Worm (Caenorhabditis elegans) whole organism, L4 larva: Measurements from ENCODE around the gene csr-1.

ENCODE experiments used
- D1046.2 ChIP-seq: fragments of 200-800 bp; sonication (Bioruptor generic); IDR thresholded peaks from 2 replicates; pipeline ENCODE4 v1.3.6; 2022; ENCODE audit warnings: missing genetic modification characterization, missing compliant biosample characterization
- F49E8.2 ChIP-seq: sonication (generic microtip); optimal IDR thresholded peaks from 2 replicates; lab custom pipeline; 2016; ENCODE audit warnings: missing compliant biosample characterization, mild to moderate bottlenecking, missing genetic modification characterization, borderline replicate concordance
- Y105C5A.15 ChIP-seq: fragments of 200-800 bp; sonication (Bioruptor generic); IDR thresholded peaks from 2 replicates; pipeline ENCODE4 v1.3.6; 2022; ENCODE audit warnings: missing genetic modification characterization, missing compliant biosample characterization
- Y48G9A.11 ChIP-seq: fragments of 200-800 bp; sonication (Bioruptor generic); IDR thresholded peaks from 2 replicates; pipeline ENCODE4 v1.3.6; 2022; ENCODE audit warnings: missing genetic modification reagents, missing genetic modification characterization, missing compliant biosample characterization
- Y5F2A.4 ChIP-seq: fragments of 200-800 bp; sonication (Bioruptor generic); optimal IDR thresholded peaks from 2 replicates; lab custom pipeline; 2018; ENCODE audit warnings: mild to moderate bottlenecking, missing genetic modification characterization, missing compliant biosample characterization
- ZK337.2 ChIP-seq: fragments of 200-800 bp; sonication (Bioruptor generic); IDR thresholded peaks from 2 replicates; pipeline ENCODE4 v1.3.6; 2022; ENCODE audit warnings: missing genetic modification reagents, missing genetic modification characterization, missing compliant biosample characterization
- aha-1 ChIP-seq: fragments of 150-350 bp; peaks from one replicate; lab custom pipeline; 2014; ENCODE audit warnings: missing biosample characterization, missing genetic modification characterization
- aly-2 ChIP-seq: sonication (generic microtip); optimal IDR thresholded peaks from 2 replicates; lab custom pipeline; 2018; ENCODE audit warnings: missing biosample characterization, missing genetic modification characterization
- ama-1 ChIP-seq: fragments of 150-350 bp; optimal IDR thresholded peaks from 2 replicates; lab custom pipeline; 2014; ENCODE audit warnings: inconsistent platforms, mixed read lengths
- arid-1 ChIP-seq: fragments of 200-800 bp; sonication (Bioruptor generic); conservative IDR thresholded peaks from 2 replicates; pipeline ENCODE4 v1.3.6; 2022; ENCODE audit warnings: missing genetic modification reagents, missing genetic modification characterization, missing compliant biosample characterization
- attf-4 ChIP-seq: sonication (generic microtip); optimal IDR thresholded peaks from 3 replicates; lab custom pipeline; 2017; ENCODE audit warnings: missing biosample characterization, missing genetic modification characterization
- ceh-28 ChIP-seq: fragments of 150-350 bp; optimal IDR thresholded peaks from 2 replicates; lab custom pipeline; 2014; ENCODE audit warnings: missing biosample characterization, missing genetic modification reagents, missing genetic modification characterization
- ces-1 ChIP-seq: fragments of 150-350 bp; sonication (generic microtip); optimal IDR thresholded peaks from 4 replicates; lab custom pipeline; 2014; ENCODE audit warnings: missing biosample characterization, missing genetic modification reagents, missing genetic modification characterization
- ctbp-1 ChIP-seq: fragments of 200-800 bp; sonication (Bioruptor generic); IDR thresholded peaks from 2 replicates; pipeline ENCODE4 v1.3.6; 2022; ENCODE audit warnings: missing genetic modification reagents, missing genetic modification characterization, missing compliant biosample characterization
- daf-16 ChIP-seq, 3 experiments: sonication (generic microtip); optimal IDR thresholded peaks; 2 replicates each; lab custom pipeline; 2016 to 2017; ENCODE audit warnings: missing genetic modification characterization in 3 of 3, missing genetic modification reagents in 3 of 3, mild to moderate bottlenecking in 2 of 3, missing compliant biosample characterization in 2 of 3, missing biosample characterization in 1 of 3, moderate library complexity in 1 of 3
- daf-19 ChIP-seq: fragments of 200-800 bp; sonication (Bioruptor generic); conservative IDR thresholded peaks from 2 replicates; pipeline ENCODE4 v1.3.6; 2022; ENCODE audit warnings: missing genetic modification characterization, missing compliant biosample characterization
- dmd-6 ChIP-seq: fragments of 200-800 bp; sonication (Bioruptor generic); IDR thresholded peaks from 2 replicates; pipeline ENCODE4 v1.3.6; 2022; ENCODE audit warnings: missing genetic modification reagents, missing genetic modification characterization, missing compliant biosample characterization
- dmd-8 ChIP-seq: fragments of 200-800 bp; sonication (Bioruptor generic); IDR thresholded peaks from 2 replicates; pipeline ENCODE4 v1.3.6; 2022; ENCODE audit warnings: missing genetic modification characterization, missing compliant biosample characterization
- duxl-1 ChIP-seq: sonication (generic microtip); optimal IDR thresholded peaks from 2 replicates; lab custom pipeline; 2016; ENCODE audit warnings: mild to moderate bottlenecking, missing genetic modification characterization, moderate library complexity, missing compliant biosample characterization; ENCODE audit not compliant: poor library complexity
- dve-1 ChIP-seq: sonication (generic microtip); optimal IDR thresholded peaks from 2 replicates; lab custom pipeline; 2017; ENCODE audit warnings: antibody characterized with exemption, mild to moderate bottlenecking, missing genetic modification characterization, missing compliant biosample characterization; ENCODE audit not compliant: insufficient read depth
- gei-8 ChIP-seq: fragments of 200-800 bp; sonication (Bioruptor generic); optimal IDR thresholded peaks from 2 replicates; lab custom pipeline; 2018; ENCODE audit warnings: mild to moderate bottlenecking, missing genetic modification characterization, missing compliant biosample characterization
- hif-1 ChIP-seq, 2 experiments: sonication (generic microtip); optimal IDR thresholded peaks; 2 replicates each; lab custom pipeline; 2016 to 2017; ENCODE audit warnings: missing compliant biosample characterization in 2 of 2, missing genetic modification characterization in 2 of 2, missing genetic modification reagents in 2 of 2, missing genotype in 2 of 2, mild to moderate bottlenecking in 1 of 2
- hlh-30 ChIP-seq: sonication (generic microtip); optimal IDR thresholded peaks from 2 replicates; lab custom pipeline; 2017; ENCODE audit warnings: antibody characterized with exemption, mild to moderate bottlenecking, missing genetic modification characterization, missing compliant biosample characterization; ENCODE audit not compliant: insufficient read depth
- lim-7 ChIP-seq: fragments of 200-800 bp; sonication (Bioruptor generic); IDR thresholded peaks from 2 replicates; pipeline ENCODE4 v1.3.6; 2022; ENCODE audit warnings: missing genetic modification characterization, missing compliant biosample characterization
- lin-13 ChIP-seq: fragments of 150-350 bp; optimal IDR thresholded peaks from 2 replicates; lab custom pipeline; 2014; ENCODE audit warnings: missing biosample characterization, missing genetic modification reagents, missing genetic modification characterization
- lin-38 ChIP-seq: fragments of 200-800 bp; sonication (Bioruptor generic); IDR thresholded peaks from 2 replicates; pipeline ENCODE4 v1.3.6; 2022; ENCODE audit warnings: missing genetic modification reagents, missing genetic modification characterization, missing compliant biosample characterization
- mdl-1 ChIP-seq, 2 experiments: fragments of 150-350 bp in 1 of 2; sonication (generic microtip) in 1 of 2; optimal IDR thresholded peaks; 2 replicates each; lab custom pipeline; 2014 to 2017; ENCODE audit warnings: missing biosample characterization in 2 of 2, missing genetic modification characterization in 2 of 2
- nhr-111 ChIP-seq: fragments of 200-800 bp; sonication (Bioruptor generic); optimal IDR thresholded peaks from 2 replicates; lab custom pipeline; 2018; ENCODE audit warnings: mild to moderate bottlenecking, missing genetic modification characterization, missing compliant biosample characterization
- nhr-42 ChIP-seq: fragments of 200-800 bp; sonication (Bioruptor generic); IDR thresholded peaks from 2 replicates; pipeline ENCODE4 v1.3.6; 2022; ENCODE audit warnings: missing genetic modification characterization, missing compliant biosample characterization
- nhr-48 ChIP-seq: sonication (generic microtip); optimal IDR thresholded peaks from 2 replicates; lab custom pipeline; 2016; ENCODE audit warnings: mild to moderate bottlenecking, missing genetic modification characterization, missing compliant biosample characterization
- pha-4 ChIP-seq, 2 experiments: fragments of 150-350 bp in 1 of 2; fragments of 200-800 bp in 1 of 2; sonication (Bioruptor generic) in 1 of 2; IDR thresholded peaks in 1 of 2; optimal IDR thresholded peaks in 1 of 2; 2 replicates each; pipeline versions ENCODE4 v1.3.6 to Lab custom; 2014 to 2022; ENCODE audit warnings: missing genetic modification characterization in 2 of 2, missing genetic modification reagents in 2 of 2, missing biosample characterization in 1 of 2, missing compliant biosample characterization in 1 of 2
- sdz-12 ChIP-seq: fragments of 200-800 bp; sonication (Bioruptor generic); optimal IDR thresholded peaks from 2 replicates; lab custom pipeline; 2018; ENCODE audit warnings: mild to moderate bottlenecking, missing genetic modification characterization, missing compliant biosample characterization
- snpc-1.2 ChIP-seq: fragments of 200-800 bp; sonication (Bioruptor generic); IDR thresholded peaks from 2 replicates; pipeline ENCODE4 v1.3.6; 2022; ENCODE audit warnings: missing genetic modification reagents, missing genetic modification characterization, missing compliant biosample characterization
- spr-1 ChIP-seq: sonication (generic microtip); optimal IDR thresholded peaks from 2 replicates; lab custom pipeline; 2016; ENCODE audit warnings: mild to moderate bottlenecking, missing genetic modification characterization, missing compliant biosample characterization
- spr-3 ChIP-seq: fragments of 200-800 bp; sonication (Bioruptor generic); optimal IDR thresholded peaks from 2 replicates; lab custom pipeline; 2018; ENCODE audit warnings: mild to moderate bottlenecking, missing genetic modification characterization, missing compliant biosample characterization
- unc-130 ChIP-seq: sonication (generic microtip); optimal IDR thresholded peaks from 2 replicates; lab custom pipeline; 2016; ENCODE audit warnings: missing genetic modification reagents, missing genetic modification characterization, missing compliant biosample characterization
- unc-62 ChIP-seq, 3 experiments: fragments of 150-350 bp in 1 of 3; sonication (generic microtip); optimal IDR thresholded peaks in 2 of 3; peaks in 1 of 3; 1 replicate in 1 of 3; 2 replicates in 2 of 3; lab custom pipeline; 2014 to 2017; ENCODE audit warnings: missing biosample characterization in 3 of 3, missing genetic modification characterization in 3 of 3, missing genetic modification reagents in 3 of 3, missing genotype in 1 of 3
- zag-1 ChIP-seq: fragments of 150-350 bp; optimal IDR thresholded peaks from 2 replicates; lab custom pipeline; 2014; ENCODE audit warnings: missing biosample characterization, missing genetic modification characterization
- ztf-11 ChIP-seq: fragments of 150-350 bp; optimal IDR thresholded peaks from 2 replicates; lab custom pipeline; 2014; ENCODE audit warnings: missing biosample characterization, missing genetic modification characterization

Gene csr-1

DNA sequence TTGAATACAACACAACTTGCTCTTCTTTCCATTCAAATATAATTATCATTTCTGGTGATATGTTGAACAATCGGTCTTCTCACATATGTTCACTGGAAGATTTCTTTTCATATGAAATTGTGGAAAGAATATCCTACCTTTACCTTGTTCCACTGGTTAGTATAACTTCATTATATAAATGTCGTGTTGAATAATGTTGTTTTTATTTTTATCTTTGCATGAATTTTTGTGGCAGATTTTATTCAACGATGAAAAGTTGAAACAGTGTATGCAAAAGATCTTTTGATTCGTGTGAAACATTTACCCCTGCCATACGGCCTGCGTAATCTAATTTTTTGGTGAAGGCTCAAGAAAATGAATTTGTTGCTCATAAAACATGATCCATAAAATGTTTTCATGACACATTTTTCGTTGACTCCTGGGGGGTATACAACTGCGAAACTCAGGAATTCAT lies 4.8 kb downstream of the csr-1 start:
- peak; percentile 67; the same call in 1 of the 2 replicates for TF ChIP-seq pha-4 (GFP tag; IDR thresholded peaks at IDR 0.05; lab: Robert Waterston, UW)
- no peak for TF ChIP-seq pha-4 (tag; optimal IDR thresholded peaks at IDR 0.05; lab: Kevin White, UChicago)
- peak; percentile 26 for TF ChIP-seq Y5F2A.4 (GFP tag; lab: Kevin White, UChicago)
- peak; percentile 27 for TF ChIP-seq lin-13 (GFP tag; lab: Kevin White, UChicago)
- TF ChIP-seq hlh-30: no peak
- TF ChIP-seq nhr-48 (tag; lab: Kevin White, UChicago): no peak
- TF ChIP-seq ama-1: peak; percentile 49
- peak; percentile 52; the same call in 1 of the 2 replicates for TF ChIP-seq arid-1 (GFP tag; lab: Robert Waterston, UW)
- TF ChIP-seq dmd-8 (GFP tag; lab: Robert Waterston, UW): 0 out of 2 replicates have a peak, but pooled peaks have one; percentile 21
- TF ChIP-seq Y105C5A.15: 0 out of 2 replicates have a peak, but pooled peaks have one; percentile 64
- TF ChIP-seq zag-1 (tag; lab: Kevin White, UChicago): no peak
- TF ChIP-seq ZK337.2 (GFP tag; lab: Robert Waterston, UW): no peak
- TF ChIP-seq Y48G9A.11 (GFP tag; lab: Robert Waterston, UW): 0 out of 2 replicates have a peak, but pooled peaks have one; percentile 48
- no peak for TF ChIP-seq attf-4
- peak; percentile 75 for TF ChIP-seq lin-38 (GFP tag; lab: Robert Waterston, UW)
- peak; percentile 60 for TF ChIP-seq duxl-1
- peak; percentile 28; the same call in 1 of the 2 replicates for TF ChIP-seq ctbp-1 (GFP tag; lab: Robert Waterston, UW)
- TF ChIP-seq gei-8: peak; percentile 6
- peak; percentile 75; the same call in 1 of the 2 replicates for TF ChIP-seq snpc-1.2
- peak; percentile 94 for TF ChIP-seq F49E8.2 (tag; lab: Kevin White, UChicago)
- TF ChIP-seq unc-130 (GFP tag; lab: Kevin White, UChicago): peak; percentile 73

DNA sequence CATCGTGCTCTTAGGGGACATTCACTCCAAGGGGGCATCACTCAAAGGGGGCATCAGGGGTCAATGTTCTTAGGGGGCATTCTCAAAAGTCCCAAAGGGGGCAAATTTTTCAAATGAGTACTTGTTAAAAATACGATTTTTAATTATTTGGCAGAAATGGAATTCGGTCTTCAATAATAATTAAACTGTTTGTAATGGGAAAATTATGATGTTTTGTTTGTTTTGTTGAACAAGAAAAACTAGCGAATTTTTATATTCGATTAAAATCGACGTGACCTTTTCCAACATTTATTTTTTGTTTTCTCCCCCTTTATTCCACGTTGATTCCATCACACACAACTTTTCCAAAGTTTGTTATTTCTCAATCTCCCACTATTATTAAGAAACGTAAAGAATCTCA lies 9.9 kb downstream of the csr-1 start, which contains the start of gene F57H12.5:
TSS of gene F57H12.5 (plus strand) at position 301 of the 400 bp plus-strand sequence.
- TF ChIP-seq ZK337.2 (GFP tag; lab: Robert Waterston, UW) (no peak), dve-1 (no peak), nhr-42 (GFP tag; lab: Robert Waterston, UW) (no peak)

DNA sequence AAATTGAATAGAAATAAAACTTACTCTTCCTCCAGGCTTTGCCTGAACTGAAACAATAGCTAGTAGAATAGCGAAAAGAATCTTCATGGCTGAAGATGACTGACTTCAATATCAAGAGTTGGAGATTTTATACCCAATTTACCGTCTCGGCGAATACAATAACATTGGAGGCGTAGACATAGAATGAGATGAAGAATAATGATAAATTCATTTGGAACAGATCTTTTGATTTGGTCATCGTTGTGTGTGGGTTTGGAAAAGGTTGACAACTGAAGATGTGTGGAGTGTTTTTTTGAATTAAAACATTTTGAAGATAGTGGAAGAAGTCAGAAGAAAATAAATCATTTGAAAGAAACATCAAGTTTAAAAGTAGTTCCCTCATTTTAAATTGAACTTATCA lies 19.1 kb downstream of the csr-1 start, which contains the start of gene F57H12.6:
TSS of gene F57H12.6 (minus strand) at position 101 of the 400 bp plus-strand sequence.
- TF ChIP-seq hif-1 (tag; optimal IDR thresholded peaks at IDR 0.05; lab: Kevin White, UChicago) (no peak), nhr-111 (GFP tag; lab: Kevin White, UChicago) (no peak), dmd-6 (GFP tag; lab: Robert Waterston, UW) (no peak), lim-7 (GFP tag; lab: Robert Waterston, UW) (no peak), aha-1 (tag; lab: Kevin White, UChicago) (peak; percentile 84)

DNA sequence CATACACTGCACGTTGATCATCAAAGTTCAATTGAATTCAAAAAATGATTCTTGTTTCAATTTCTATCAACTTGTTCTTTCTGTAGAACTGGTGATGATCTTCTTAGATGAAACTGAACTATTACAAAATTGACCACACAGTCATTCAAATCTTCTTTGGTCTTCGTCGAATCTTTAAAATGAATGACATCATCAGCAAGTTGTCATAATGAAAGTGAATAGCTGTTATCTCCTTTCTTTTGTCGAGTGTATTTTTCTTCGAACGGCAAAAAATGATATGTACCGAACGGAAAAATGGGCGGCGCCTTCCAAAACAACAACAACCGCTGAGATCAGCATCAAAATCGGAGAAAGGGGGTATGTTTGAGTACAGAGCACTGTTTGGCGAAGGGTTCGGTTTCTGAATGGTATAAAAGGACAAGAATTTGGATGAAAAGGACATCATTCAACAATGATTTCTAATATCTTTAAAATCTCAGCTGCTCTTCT lies 20.4 kb downstream of the csr-1 start, which contains the start of gene ora-1:
TSS of gene ora-1 (plus strand) at position 439 of the 489 bp plus-strand sequence.
- TF ChIP-seq spr-1 (no peak), D1046.2 (GFP tag; lab: Robert Waterston, UW) (no peak), duxl-1 (no peak), lin-38 (GFP tag; lab: Robert Waterston, UW) (no peak), unc-62 (GFP tag; optimal IDR thresholded peaks at IDR 0.05 in 1 of 2; lab: Kevin White, UChicago) (peak in 1 of 2 experiments; percentile 14), unc-62 (tag; optimal IDR thresholded peaks at IDR 0.05; lab: Kevin White, UChicago) (no peak), aha-1 (tag; lab: Kevin White, UChicago) (peak; percentile 49), ceh-28 (tag; lab: Kevin White, UChicago) (no peak)

DNA sequence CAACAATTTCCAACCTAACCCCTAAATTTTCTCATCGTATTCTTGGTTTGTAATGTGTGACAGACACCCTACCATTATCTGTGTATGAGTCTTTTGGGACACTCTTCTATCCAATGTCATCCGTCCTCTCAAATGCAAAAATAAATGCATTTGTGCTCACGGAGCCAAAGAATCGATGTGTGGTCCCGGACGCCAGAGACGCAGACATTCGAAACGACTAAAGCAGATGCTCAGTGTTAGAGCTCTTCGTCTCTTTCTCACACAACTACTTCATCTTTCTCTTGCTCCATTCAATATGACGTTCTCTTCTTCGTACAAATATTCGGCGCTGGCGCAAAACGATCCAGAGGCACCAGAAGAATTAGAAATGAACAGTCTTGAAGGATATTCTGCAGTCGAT lies 22.5 kb downstream of the csr-1 start, which contains the start of gene unc-24:
TSS of gene unc-24 (plus strand) at position 283 of the 400 bp plus-strand sequence.
- TF ChIP-seq ztf-11 (tag; lab: Kevin White, UChicago) (no peak), Y48G9A.11 (GFP tag; lab: Robert Waterston, UW) (no peak), mdl-1 (tag; optimal IDR thresholded peaks at IDR 0.05; lab: Kevin White, UChicago) (peak in 1 of 2 experiments; percentile 3), lim-7 (GFP tag; lab: Robert Waterston, UW) (no peak), aly-2 (tag; lab: Kevin White, UChicago) (no peak), aha-1 (tag; lab: Kevin White, UChicago) (peak; percentile 87), daf-16 (GFP tag; optimal IDR thresholded peaks at IDR 0.05; lab: Kevin White, UChicago) (no peak), daf-16 (tag; optimal IDR thresholded peaks at IDR 0.05; lab: Kevin White, UChicago) (no peak), spr-3 (no peak), sdz-12 (no peak), unc-62 (GFP tag; optimal IDR thresholded peaks at IDR 0.05 in 1 of 2; lab: Kevin White, UChicago) (peak in 1 of 2 experiments; percentile 45), unc-62 (tag; optimal IDR thresholded peaks at IDR 0.05; lab: Kevin White, UChicago) (no peak), daf-19 (no peak), ces-1 (GFP tag; lab: Kevin White, UChicago) (no peak)
